Fruit fly (Drosophila melanogaster): ENCODE results near the gene CG14506.

Gene CG14506

DNA sequence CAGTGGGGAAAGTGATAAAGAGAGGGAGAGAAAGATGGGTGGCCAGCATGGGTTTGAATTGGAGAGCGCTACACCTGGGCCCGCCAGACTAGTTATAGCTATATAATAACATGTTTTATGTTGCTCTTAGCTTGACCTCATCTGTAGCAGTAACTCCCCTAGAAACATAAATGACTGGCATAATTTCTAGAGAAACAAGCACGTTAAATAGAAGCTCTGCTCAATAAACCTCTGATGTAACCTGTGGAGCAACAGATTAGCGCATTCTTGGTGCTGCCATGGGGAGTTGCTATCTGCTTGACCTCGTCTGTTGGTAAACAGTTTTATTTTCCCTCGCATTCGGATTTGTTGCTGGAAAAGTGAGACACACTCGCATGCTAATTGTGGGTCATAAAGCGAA lies 21.7 kb upstream of the CG14506 start (continued):
- 0 out of 2 replicates have a peak, but pooled peaks have one; percentile 6 for TF ChIP-seq bowl (GFP tag; IDR thresholded peaks at IDR 0.05)
- peak; percentile 76 for TF ChIP-seq CG12071 (GFP tag; optimal IDR thresholded peaks at IDR 0.05)
- TF ChIP-seq HLH3B (GFP tag; IDR thresholded peaks at IDR 0.05), result peak; percentile 67
- no peak for TF ChIP-seq gfzf (GFP tag; optimal IDR thresholded peaks at IDR 0.05)
- TF ChIP-seq CG12219 (GFP tag; optimal IDR thresholded peaks at IDR 0.05), result peak; percentile 70
- TF ChIP-seq CG4820 (GFP tag; optimal IDR thresholded peaks at IDR 0.05), result peak; percentile 62
- TF ChIP-seq Dad (GFP tag; optimal IDR thresholded peaks at IDR 0.05), result no peak
- peak; percentile 60 for TF ChIP-seq lilli (GFP tag; optimal IDR thresholded peaks at IDR 0.05)
- no peak for TF ChIP-seq CG15073 (GFP tag; optimal IDR thresholded peaks at IDR 0.05)
- no peak for TF ChIP-seq CG4617 (GFP tag; optimal IDR thresholded peaks at IDR 0.05; ENCODE audit: borderline replicate concordance)
- TF ChIP-seq Mad (GFP tag; optimal IDR thresholded peaks at IDR 0.05), result no peak
- TF ChIP-seq Dref (GFP tag; IDR thresholded peaks at IDR 0.05), result no peak
- TF ChIP-seq dmrt99B (tag; optimal IDR thresholded peaks at IDR 0.05), result peak; percentile 86
- TF ChIP-seq seq (GFP tag; IDR thresholded peaks at IDR 0.05), result peak; percentile 71
- no peak for TF ChIP-seq her (GFP tag; optimal IDR thresholded peaks at IDR 0.05)
- peak; percentile 82 for TF ChIP-seq nerfin-1 (tag; optimal IDR thresholded peaks at IDR 0.05)
- peak; percentile 54 for TF ChIP-seq CG12391 (tag; optimal IDR thresholded peaks at IDR 0.05)
- peak; percentile 67 for TF ChIP-seq CG9215 (GFP tag; IDR thresholded peaks at IDR 0.05)
- peak; percentile 40 for TF ChIP-seq dmrt11E (tag; optimal IDR thresholded peaks at IDR 0.05)
- TF ChIP-seq mld (GFP tag; IDR thresholded peaks at IDR 0.05; ENCODE audit: partially characterized antibody), result no peak
- no peak for TF ChIP-seq stwl (tag; optimal IDR thresholded peaks at IDR 0.05)
- no peak for TF ChIP-seq nom (GFP tag; optimal IDR thresholded peaks at IDR 0.05)
- TF ChIP-seq CG12155 (GFP tag; optimal IDR thresholded peaks at IDR 0.05), result peak; percentile 36
- TF ChIP-seq inv (GFP tag; IDR thresholded peaks at IDR 0.05; ENCODE audit: partially characterized antibody), result no peak
- no peak for TF ChIP-seq Oaz (GFP tag; IDR thresholded peaks at IDR 0.05)
- no peak for TF ChIP-seq Awh (GFP tag; IDR thresholded peaks at IDR 0.05)
- peak in 1 of 2 experiments; percentile 67 for TF ChIP-seq Hr78 (GFP tag; optimal IDR thresholded peaks at IDR 0.05)
- TF ChIP-seq Abd-B (GFP tag; optimal IDR thresholded peaks at IDR 0.05), result peak; percentile 69
- peak; percentile 78 for TF ChIP-seq CG2712 (tag; optimal IDR thresholded peaks at IDR 0.05)
- no peak for TF ChIP-seq cato (GFP tag; optimal IDR thresholded peaks at IDR 0.05; ENCODE audit: borderline replicate concordance)
- no peak for TF ChIP-seq ato (GFP tag; IDR thresholded peaks at IDR 0.05; ENCODE audit: partially characterized antibody)
- no peak for TF ChIP-seq ems (GFP tag; optimal IDR thresholded peaks at IDR 0.05)
- TF ChIP-seq caup (GFP tag; optimal IDR thresholded peaks at IDR 0.05; ENCODE audit: severe bottlenecking), result peak; percentile 57
- no peak for TF ChIP-seq CG31388 (GFP tag; optimal IDR thresholded peaks at IDR 0.05)
- TF ChIP-seq vnd (GFP tag; IDR thresholded peaks at IDR 0.05; ENCODE audit: partially characterized antibody), result no peak
- TF ChIP-seq CoRest (tag; optimal IDR thresholded peaks at IDR 0.05), result peak; percentile 77
- peak; percentile 27 for TF ChIP-seq CG15514 (GFP tag; optimal IDR thresholded peaks at IDR 0.05)
- TF ChIP-seq Taf1 (GFP tag; IDR thresholded peaks at IDR 0.05), result peak; percentile 27; the same call in 1 of the 2 replicates
- no peak for TF ChIP-seq klu (GFP tag; IDR thresholded peaks at IDR 0.05)
- peak; percentile 5 for TF ChIP-seq MTF-1 (GFP tag; optimal IDR thresholded peaks at IDR 0.05; ENCODE audit: borderline replicate concordance)
- TF ChIP-seq CG32767 (GFP tag; IDR thresholded peaks at IDR 0.05), result peak; percentile 54
- no peak for TF ChIP-seq nerfin-2 (GFP tag; IDR thresholded peaks at IDR 0.05; ENCODE audit: partially characterized antibody)
- peak; percentile 36 for TF ChIP-seq schlank (tag; optimal IDR thresholded peaks at IDR 0.05)
- TF ChIP-seq CG7372 (GFP tag; IDR thresholded peaks at IDR 0.05), result peak; percentile 55
- peak; percentile 62 for TF ChIP-seq CG6813 (GFP tag; optimal IDR thresholded peaks at IDR 0.05)
- TF ChIP-seq CG2875 (GFP tag; optimal IDR thresholded peaks at IDR 0.05), result peak; percentile 60
- peak; percentile 69 for TF ChIP-seq Fer2 (tag; optimal IDR thresholded peaks at IDR 0.05)
- TF ChIP-seq CG4424 (GFP tag; optimal IDR thresholded peaks at IDR 0.05), result peak; percentile 70
- peak; percentile 61 for TF ChIP-seq Drgx (GFP tag; IDR thresholded peaks at IDR 0.05)

Measured in whole organism, embryonic.